Fruit fly (Drosophila melanogaster): ENCODE measurements around the gene Grip71.
A peak's percentile ranks its signal among the peaks of the same experiment; 100 is the strongest.

Grip71 gene

dm6 chr2L:18737239-18737638 lies 28.6 kb downstream of the Grip71 start (continued):
- no peak for TF ChIP-seq oc (tag; optimal IDR thresholded peaks at IDR 0.05)
- no peak for TF ChIP-seq CG18599 (GFP tag; optimal IDR thresholded peaks at IDR 0.05)
- no peak for TF ChIP-seq gsb (GFP tag; IDR thresholded peaks at IDR 0.05)
- no peak for TF ChIP-seq dimm (GFP tag; IDR thresholded peaks at IDR 0.05)
- no peak for TF ChIP-seq zf30C (GFP tag; optimal IDR thresholded peaks at IDR 0.05)
- TF ChIP-seq crol (GFP tag; IDR thresholded peaks at IDR 0.05): no peak
- peak; percentile 19 for TF ChIP-seq CG10543 (GFP tag; optimal IDR thresholded peaks at IDR 0.05)
- no peak for TF ChIP-seq sob (GFP tag; IDR thresholded peaks at IDR 0.05)
- TF ChIP-seq dm (GFP tag; optimal IDR thresholded peaks at IDR 0.05): no peak
- no peak for TF ChIP-seq schlank (tag; optimal IDR thresholded peaks at IDR 0.05)
- no peak for TF ChIP-seq CG12236 (GFP tag; optimal IDR thresholded peaks at IDR 0.05)
- TF ChIP-seq Jarid2 (GFP tag; optimal IDR thresholded peaks at IDR 0.05): peak; percentile 42
- TF ChIP-seq MESR4 (GFP tag; optimal IDR thresholded peaks at IDR 0.05): no peak
- peak in 1 of 2 experiments; percentile 20 for TF ChIP-seq insv (GFP tag; optimal IDR thresholded peaks at IDR 0.05)
- TF ChIP-seq eve (GFP tag; optimal IDR thresholded peaks at IDR 0.05): no peak
- peak; percentile 72 for TF ChIP-seq CG15479 (GFP tag; optimal IDR thresholded peaks at IDR 0.05)
- no peak for TF ChIP-seq rib (GFP tag; IDR thresholded peaks at IDR 0.05)
- TF ChIP-seq CG15269 (tag; optimal IDR thresholded peaks at IDR 0.05): no peak
- no peak for TF ChIP-seq Taf1 (GFP tag; IDR thresholded peaks at IDR 0.05)
- no peak for TF ChIP-seq so (GFP tag; IDR thresholded peaks at IDR 0.05)
- no peak for TF ChIP-seq dysf (GFP tag; IDR thresholded peaks at IDR 0.05)
- no peak for TF ChIP-seq CTCF (GFP tag; optimal IDR thresholded peaks at IDR 0.05)
- TF ChIP-seq CG12391 (tag; optimal IDR thresholded peaks at IDR 0.05): no peak
- TF ChIP-seq CG43689 (GFP tag; IDR thresholded peaks at IDR 0.05): no peak
- no peak for TF ChIP-seq Lim3 (GFP tag; IDR thresholded peaks at IDR 0.05)
- TF ChIP-seq Dip2 (GFP tag; IDR thresholded peaks at IDR 0.05): no peak
- no peak for TF ChIP-seq luna (GFP tag; optimal IDR thresholded peaks at IDR 0.05)
- TF ChIP-seq NfI (GFP tag; optimal IDR thresholded peaks at IDR 0.05): no peak
- no peak for TF ChIP-seq lola (GFP tag; optimal IDR thresholded peaks at IDR 0.05)
- TF ChIP-seq CG12155 (GFP tag; optimal IDR thresholded peaks at IDR 0.05): no peak
- TF ChIP-seq Gug (GFP tag; IDR thresholded peaks at IDR 0.05): no peak
- no peak for TF ChIP-seq fd96Cb (tag; optimal IDR thresholded peaks at IDR 0.05)
- TF ChIP-seq cg (GFP tag; optimal IDR thresholded peaks at IDR 0.05): peak; percentile 79
- TF ChIP-seq CG13894 (tag; optimal IDR thresholded peaks at IDR 0.05): peak; percentile 49
- TF ChIP-seq CG17829 (tag; optimal IDR thresholded peaks at IDR 0.05): peak; percentile 46
- no peak for TF ChIP-seq Ada2b (GFP tag; IDR thresholded peaks at IDR 0.05)
- TF ChIP-seq wor (GFP tag; IDR thresholded peaks at IDR 0.05): no peak
- TF ChIP-seq Stat92E (GFP tag; optimal IDR thresholded peaks at IDR 0.05): peak in 1 of 3 experiments; percentile 54
- no peak for TF ChIP-seq repo (GFP tag; optimal IDR thresholded peaks at IDR 0.05)
- TF ChIP-seq ash1 (GFP tag; optimal IDR thresholded peaks at IDR 0.05): no peak
- TF ChIP-seq HLH54F (GFP tag; optimal IDR thresholded peaks at IDR 0.05): no peak
- TF ChIP-seq mld (GFP tag; IDR thresholded peaks at IDR 0.05; ENCODE audit: partially characterized antibody): no peak
- no peak for TF ChIP-seq CG17186 (GFP tag; optimal IDR thresholded peaks at IDR 0.05)
- no peak for TF ChIP-seq sim (GFP tag; IDR thresholded peaks at IDR 0.05)
- TF ChIP-seq CG11085 (GFP tag; IDR thresholded peaks at IDR 0.05): no peak
- TF ChIP-seq bab2 (GFP tag; optimal IDR thresholded peaks at IDR 0.05): no peak
- no peak for TF ChIP-seq CG10267 (tag; optimal IDR thresholded peaks at IDR 0.05)
- no peak for TF ChIP-seq CG18764 (GFP tag; optimal IDR thresholded peaks at IDR 0.05)
- TF ChIP-seq Fer1 (GFP tag; optimal IDR thresholded peaks at IDR 0.05): no peak
- TF ChIP-seq D19A (tag; optimal IDR thresholded peaks at IDR 0.05): no peak
- no peak for TF ChIP-seq crc (GFP tag; optimal IDR thresholded peaks at IDR 0.05)
- no peak for TF ChIP-seq Hmx (GFP tag; optimal IDR thresholded peaks at IDR 0.05)
- TF ChIP-seq Deaf1 (tag; optimal IDR thresholded peaks at IDR 0.05): peak; percentile 97
